Worm (Caenorhabditis elegans) whole organism, L1 larva: ENCODE results near the gene syd-9.

ENCODE experiments used
- elt-2 ChIP-seq: sonication (generic microtip); optimal IDR thresholded peaks from 2 replicates; lab custom pipeline; 2016; ENCODE audit warnings: missing genetic modification characterization, mild to moderate bottlenecking, inconsistent platforms, missing compliant biosample characterization, missing genetic modification reagents
- fkh-10 ChIP-seq: sonication (generic microtip); optimal IDR thresholded peaks from 2 replicates; lab custom pipeline; 2017; ENCODE audit warnings: missing biosample characterization, missing genetic modification reagents, missing genetic modification characterization
- nhr-71 ChIP-seq: sonication (generic microtip); optimal IDR thresholded peaks from 2 replicates; lab custom pipeline; 2016; ENCODE audit warnings: mild to moderate bottlenecking, missing genetic modification characterization, moderate library complexity, missing compliant biosample characterization
- pag-3 ChIP-seq: sonication (generic microtip); optimal IDR thresholded peaks from 2 replicates; lab custom pipeline; 2017; ENCODE audit warnings: missing genetic modification characterization, mild to moderate bottlenecking, missing compliant biosample characterization, antibody characterized with exemption, borderline replicate concordance; ENCODE audit not compliant: insufficient read depth
- sptf-1 ChIP-seq: fragments of 150-350 bp; optimal IDR thresholded peaks from 2 replicates; lab custom pipeline; 2014; ENCODE audit warnings: missing biosample characterization, missing genetic modification characterization
- unc-62 ChIP-seq: fragments of 150-350 bp; optimal IDR thresholded peaks from 2 replicates; lab custom pipeline; 2014; ENCODE audit warnings: missing biosample characterization, missing genetic modification reagents, missing genetic modification characterization
- zag-1 ChIP-seq: fragments of 150-350 bp; optimal IDR thresholded peaks from 2 replicates; lab custom pipeline; 2014; ENCODE audit warnings: missing biosample characterization, missing genetic modification characterization
- ztf-4 ChIP-seq: fragments of 150-350 bp; optimal IDR thresholded peaks from 2 replicates; lab custom pipeline; 2014; ENCODE audit warnings: missing biosample characterization, missing genetic modification characterization

DNA sequence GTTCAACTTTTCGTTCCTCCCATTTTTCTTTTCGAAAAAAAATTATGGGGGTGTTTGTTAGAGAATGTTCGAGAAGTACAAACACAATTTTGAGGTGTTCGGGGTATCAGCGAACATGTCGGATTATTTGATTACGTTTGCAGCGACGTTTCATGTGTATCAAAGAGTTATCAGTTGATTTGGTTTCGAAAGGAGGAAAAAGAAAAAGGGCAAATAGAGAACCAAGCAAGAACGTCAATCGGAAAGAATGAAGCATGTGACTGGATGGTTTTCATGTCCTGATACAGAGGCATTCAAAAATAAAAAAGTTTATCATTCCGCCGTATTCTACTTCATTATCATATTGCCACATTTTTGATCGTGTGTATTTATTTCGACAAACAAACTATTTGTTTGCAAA lies 26.9 kb downstream of the syd-9 start:
- TF ChIP-seq nhr-71 (tag; lab: Kevin White, UChicago) (no peak), sptf-1 (no peak), fkh-10 (no peak), zag-1 (tag; lab: Kevin White, UChicago) (no peak), ztf-4 (tag; lab: Kevin White, UChicago) (no peak), elt-2 (peak; percentile 90), pag-3 (tag; lab: Kevin White, UChicago) (no peak), unc-62 (GFP tag; lab: Kevin White, UChicago) (no peak)
